Worm (Caenorhabditis elegans): ENCODE data around the gene Y51H7C.7.
A peak's percentile ranks its signal among the peaks of the same experiment; 100 is the strongest.

Gene Y51H7C.7

DNA sequence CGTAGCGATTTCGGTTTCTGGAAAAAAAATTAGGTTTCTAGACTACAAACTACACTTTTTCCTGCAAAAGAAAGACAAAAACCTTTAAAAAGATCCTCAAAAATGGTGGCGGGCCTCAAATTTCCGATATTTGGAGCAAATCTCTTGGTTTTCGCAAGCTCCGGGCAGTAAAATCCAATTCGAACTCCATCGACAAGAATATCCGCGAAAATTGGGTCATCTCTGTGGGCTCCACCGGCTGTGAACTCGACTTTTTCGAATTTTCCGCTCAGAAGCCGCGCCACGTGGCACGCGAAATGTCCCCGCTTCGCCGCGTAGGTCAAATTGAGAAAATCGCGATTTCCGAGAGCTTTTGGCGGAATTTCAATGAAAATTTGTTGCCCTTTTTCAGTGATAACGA is 34.3 kb downstream of the Y51H7C.7 start:
- TF ChIP-seq C06A6.2 (GFP tag; conservative IDR thresholded peaks at IDR 0.05), result no peak
- no peak for TF ChIP-seq snpc-4 (GFP tag; optimal IDR thresholded peaks at IDR 0.05)
- TF ChIP-seq snpc-4 (tag; optimal IDR thresholded peaks at IDR 0.05), result no peak
- no peak for TF ChIP-seq rcor-1 (GFP tag; IDR thresholded peaks at IDR 0.05)
- TF ChIP-seq lag-1 (GFP tag; IDR thresholded peaks at IDR 0.05), result no peak
- TF ChIP-seq cebp-2 (GFP tag; IDR thresholded peaks at IDR 0.05), result no peak
- TF ChIP-seq ceh-100 (GFP tag; IDR thresholded peaks at IDR 0.05), result no peak
- TF ChIP-seq madf-3 (GFP tag; IDR thresholded peaks at IDR 0.05), result no peak
- peak; percentile 45 for TF ChIP-seq zfh-2 (GFP tag; conservative IDR thresholded peaks at IDR 0.05)

DNA sequence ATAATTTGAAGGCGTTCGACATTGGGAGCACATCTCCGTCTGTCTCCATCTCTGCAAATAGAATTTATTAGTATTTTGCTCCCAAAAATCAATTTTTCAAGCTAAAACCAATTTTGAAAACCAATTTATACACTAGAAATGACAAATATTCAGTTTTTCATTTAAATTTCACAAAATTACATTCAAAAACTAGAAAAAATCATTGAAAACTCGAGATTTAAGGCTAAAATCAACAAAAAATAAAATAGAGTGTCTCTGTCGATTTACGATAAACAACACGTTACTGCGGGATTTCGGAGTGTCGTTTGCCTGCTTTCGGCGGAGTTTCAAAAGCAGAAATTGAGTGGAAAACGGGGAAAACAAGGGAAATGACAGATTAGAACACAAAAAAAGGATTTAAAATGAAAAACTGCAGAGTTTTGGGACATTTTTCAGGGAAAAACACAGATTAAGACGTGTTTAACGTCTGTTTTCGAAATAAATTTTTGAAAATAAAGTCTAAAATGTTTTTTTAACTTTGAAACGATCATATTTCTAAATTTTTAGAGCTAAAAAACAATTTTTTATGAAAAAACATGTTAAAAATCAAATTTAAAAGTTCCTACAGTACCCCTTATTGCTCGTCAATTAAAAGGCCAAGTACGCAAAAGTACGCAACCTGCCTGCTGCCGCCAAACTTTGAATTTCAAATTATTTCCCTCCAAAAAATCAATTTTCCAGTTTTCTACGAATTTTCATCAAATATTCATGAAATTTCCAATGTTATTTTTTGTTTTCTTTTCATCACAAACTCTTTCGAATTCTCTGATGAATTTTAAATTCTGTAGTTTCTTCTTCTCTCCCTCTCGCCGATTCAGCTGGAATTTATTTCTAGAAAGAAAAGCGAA is 35.3 kb downstream of the Y51H7C.7 start, which contains the start of gene nol-6:
Gene nol-6, minus strand, starts transcription at position 51 of the 887 bp plus-strand sequence.
- TF ChIP-seq efl-1 (GFP tag; optimal IDR thresholded peaks at IDR 0.05) (peak; percentile 87), rec-8 (tag; optimal IDR thresholded peaks at IDR 0.05) (no peak), lin-54 (GFP tag; optimal IDR thresholded peaks at IDR 0.05) (peak; percentile 30), egl-44 (GFP tag; IDR thresholded peaks at IDR 0.05) (no peak), hmg-20 (GFP tag; IDR thresholded peaks at IDR 0.05) (no peak), F23B12.7 (tag; optimal IDR thresholded peaks at IDR 0.05; ENCODE audit: insufficient read depth) (no peak), F57A8.1 (GFP tag; optimal IDR thresholded peaks at IDR 0.05) (no peak), mcd-1 (GFP tag; IDR thresholded peaks at IDR 0.05) (no peak), ceh-100 (GFP tag; IDR thresholded peaks at IDR 0.05) (no peak), hsf-1 (GFP tag; IDR thresholded peaks at IDR 0.05) (no peak), rpc-1 (optimal IDR thresholded peaks at IDR 0.05) (no peak), rpc-1 (tag; optimal IDR thresholded peaks at IDR 0.05) (no peak), ztf-22 (GFP tag; optimal IDR thresholded peaks at IDR 0.05) (no peak), attf-3 (GFP tag; conservative IDR thresholded peaks at IDR 0.05) (peak; percentile 92), aptf-2 (GFP tag; conservative IDR thresholded peaks at IDR 0.05) (no peak), unc-130 (GFP tag; optimal IDR thresholded peaks at IDR 0.05) (no peak), ztf-18 (tag; optimal IDR thresholded peaks at IDR 0.05) (no peak), snpc-4 (GFP tag; optimal IDR thresholded peaks at IDR 0.05) (no peak), snpc-4 (tag; optimal IDR thresholded peaks at IDR 0.05) (no peak), D2030.7 (GFP tag; IDR thresholded peaks at IDR 0.05) (peak; percentile 74), rcor-1 (GFP tag; IDR thresholded peaks at IDR 0.05) (no peak), tbp1 (GFP tag; optimal IDR thresholded peaks at IDR 0.05) (no peak), F39B2.1 (GFP tag; IDR thresholded peaks at IDR 0.05) (no peak), hlh-26 (GFP tag; conservative IDR thresholded peaks at IDR 0.05) (no peak), ceh-79 (tag; optimal IDR thresholded peaks at IDR 0.05) (no peak), F57C9.4 (tag; optimal IDR thresholded peaks at IDR 0.05) (no peak), C17E4.6 (GFP tag; IDR thresholded peaks at IDR 0.05) (no peak), hmg-1.2 (GFP tag; IDR thresholded peaks at IDR 0.05) (peak; percentile 6; the same call in 1 of the 2 replicates), F22D6.2 (tag; optimal IDR thresholded peaks at IDR 0.05) (no peak), Y79H2A.3 (GFP tag; conservative IDR thresholded peaks at IDR 0.05) (no peak), lir-1 (GFP tag; conservative IDR thresholded peaks at IDR 0.05) (no peak), dox-1 (GFP tag; IDR thresholded peaks at IDR 0.05) (no peak), athp-1 (tag; optimal IDR thresholded peaks at IDR 0.05) (no peak), ets-4 (GFP tag; optimal IDR thresholded peaks at IDR 0.05) (no peak), B0035.1 (tag; optimal IDR thresholded peaks at IDR 0.05) (no peak), lin-35 (GFP tag; optimal IDR thresholded peaks at IDR 0.05) (no peak), ztf-28 (GFP tag; IDR thresholded peaks at IDR 0.05) (no peak), cebp-1 (GFP tag; IDR thresholded peaks at IDR 0.05) (no peak), cebp-1 (tag; optimal IDR thresholded peaks at IDR 0.05) (no peak), madf-8 (GFP tag; conservative IDR thresholded peaks at IDR 0.05) (peak; percentile 70), lin-26 (GFP tag; IDR thresholded peaks at IDR 0.05) (no peak)
